Worm (Caenorhabditis elegans): Measurements from ENCODE around the gene srxa-14.

ce11 chrV:20606617-20607016, 32.8 kb upstream of the srxa-14 start, which contains the start of gene F46B3.23:
- no peak for TF ChIP-seq lsy-2 (tag; optimal IDR thresholded peaks at IDR 0.05)
- no peak for TF ChIP-seq nhr-28 (tag; optimal IDR thresholded peaks at IDR 0.05)
- TF ChIP-seq blmp-1 (tag; optimal IDR thresholded peaks at IDR 0.05), result no peak
- no peak for TF ChIP-seq mep-1 (tag; optimal IDR thresholded peaks at IDR 0.05)
- TF ChIP-seq pha-4 (tag; optimal IDR thresholded peaks at IDR 0.05), result no peak
- no peak for TF ChIP-seq elt-3 (tag; optimal IDR thresholded peaks at IDR 0.05)
- TF ChIP-seq lin-13 (tag; optimal IDR thresholded peaks at IDR 0.05), result no peak
- no peak for TF ChIP-seq unc-62 (GFP tag; optimal IDR thresholded peaks at IDR 0.05)
- TF ChIP-seq lin-32 (GFP tag; optimal IDR thresholded peaks at IDR 0.05), result no peak
- no peak for TF ChIP-seq snpc-4 (tag; optimal IDR thresholded peaks at IDR 0.05)
- no peak for TF ChIP-seq unc-39 (tag; optimal IDR thresholded peaks at IDR 0.05)
- no peak for TF ChIP-seq sptf-1 (tag; optimal IDR thresholded peaks at IDR 0.05)
- no peak for TF ChIP-seq nhr-237 (tag; optimal IDR thresholded peaks at IDR 0.05)
